Worm (Caenorhabditis elegans) whole organism, early embryonic: ENCODE results near the gene C50C3.1.

Experiments used
- ama-1 ChIP-seq: fragments of 150-350 bp; optimal IDR thresholded peaks from 2 replicates; lab custom pipeline; 2014
- flt-1 ChIP-seq: fragments of 200-800 bp; sonication (Bioruptor generic); IDR thresholded peaks from 2 replicates; pipeline ENCODE4 v1.3.6; 2022; ENCODE audit warnings: missing genetic modification characterization, missing compliant biosample characterization
- hnd-1 ChIP-seq: sonication (generic microtip); optimal IDR thresholded peaks from 2 replicates; lab custom pipeline; 2016; ENCODE audit warnings: missing genetic modification characterization, missing compliant biosample characterization
- pes-1 ChIP-seq: fragments of 200-800 bp; sonication (Bioruptor generic); IDR thresholded peaks from 2 replicates; pipeline ENCODE4 v1.3.6; 2022; ENCODE audit warnings: missing genetic modification reagents, missing genetic modification characterization, missing compliant biosample characterization
- sea-1 ChIP-seq: fragments of 200-800 bp; sonication (Bioruptor generic); conservative IDR thresholded peaks from 2 replicates; pipeline ENCODE4 v1.3.6; 2022; ENCODE audit warnings: missing genetic modification characterization, missing compliant biosample characterization
- tbx-37 ChIP-seq: fragments of 200-800 bp; sonication (Bioruptor generic); conservative IDR thresholded peaks from 2 replicates; pipeline ENCODE4 v1.3.6; 2022; ENCODE audit warnings: missing genetic modification reagents, missing genetic modification characterization, missing compliant biosample characterization
- tra-4 ChIP-seq: sonication (generic microtip); optimal IDR thresholded peaks from 2 replicates; lab custom pipeline; 2017; ENCODE audit warnings: missing genetic modification characterization, missing compliant biosample characterization

DNA sequence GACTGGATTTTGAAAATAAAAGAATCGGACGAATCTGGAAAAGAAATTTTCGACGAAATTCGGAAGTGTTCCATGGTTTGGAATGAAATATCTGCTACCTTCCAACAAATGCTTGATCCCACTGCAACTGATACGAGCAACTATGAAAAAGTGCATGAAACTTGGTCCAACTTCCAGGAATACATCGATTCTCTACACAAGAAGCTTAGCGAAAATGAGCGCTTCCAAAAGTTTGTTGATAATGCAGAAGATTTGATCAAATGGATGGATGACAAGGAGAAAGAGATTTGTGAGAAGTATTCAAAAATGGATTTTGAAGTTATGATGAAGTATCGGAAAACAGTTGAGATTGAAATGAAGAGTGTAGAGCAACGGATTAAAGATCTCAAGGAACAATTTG lies 9.2 kb upstream of the C50C3.1 start:
- TF ChIP-seq tra-4 (tag; lab: Kevin White, UChicago) (no peak), ama-1 (lab: Kevin White, UChicago) (no peak), pes-1 (GFP tag; lab: Robert Waterston, UW) (no peak), tbx-37 (no peak), hnd-1 (tag; lab: Kevin White, UChicago) (no peak), sea-1 (GFP tag; lab: Robert Waterston, UW) (no peak), flt-1 (GFP tag; lab: Robert Waterston, UW) (no peak)
